Fruit fly (Drosophila melanogaster) whole organism, embryonic: ENCODE data around the gene Scm.
A peak's percentile ranks its signal among the peaks of the same experiment; 100 is the strongest.

Experiments
- Atf-2 ChIP-seq: fragments of 200-800 bp; sonication (Bioruptor generic); optimal IDR thresholded peaks from 2 replicates; lab custom pipeline; 2016; ENCODE audit warnings: missing biosample characterization, missing genetic modification characterization
- BEAF-32 ChIP-seq: fragments of 200-800 bp; sonication (Bioruptor generic); optimal IDR thresholded peaks from 3 replicates; lab custom pipeline; 2017; ENCODE audit warnings: missing biosample characterization, missing genetic modification characterization, mild to moderate bottlenecking, moderate library complexity, missing genetic modification reagents
- Blimp-1 ChIP-seq: fragments of 200-800 bp; sonication (Bioruptor generic); optimal IDR thresholded peaks from 3 replicates; lab custom pipeline; 2018; ENCODE audit warnings: missing biosample characterization, missing genetic modification characterization, mild to moderate bottlenecking, moderate library complexity, missing genetic modification reagents
- C15 ChIP-seq: fragments of 200-800 bp; sonication (Bioruptor generic); IDR thresholded peaks from 3 replicates; pipeline ENCODE4 v1.3.6; 2022; ENCODE audit warnings: missing biosample characterization, missing genetic modification characterization
- CG10431 ChIP-seq: fragments of 200-800 bp; sonication (Bioruptor generic); optimal IDR thresholded peaks from 3 replicates; lab custom pipeline; 2018; ENCODE audit warnings: missing biosample characterization, mild to moderate bottlenecking, missing genetic modification characterization
- CG10654 ChIP-seq: fragments of 200-800 bp; sonication (Bioruptor generic); optimal IDR thresholded peaks from 2 replicates; lab custom pipeline; 2016; ENCODE audit warnings: missing biosample characterization, missing genetic modification characterization
- CG10959 ChIP-seq: fragments of 200-800 bp; sonication (Bioruptor generic); IDR thresholded peaks from 2 replicates; pipeline ENCODE4 v1.3.6; 2022; ENCODE audit warnings: missing biosample characterization, missing genetic modification characterization
- CG11247 ChIP-seq: fragments of 200-800 bp; sonication (Bioruptor generic); IDR thresholded peaks from 2 replicates; pipeline ENCODE4 v1.3.6; 2022; ENCODE audit warnings: missing biosample characterization, missing genetic modification characterization
- CG11723 ChIP-seq: fragments of 200-800 bp; sonication (Bioruptor generic); optimal IDR thresholded peaks from 2 replicates; lab custom pipeline; 2017; ENCODE audit warnings: missing biosample characterization, mild to moderate bottlenecking, missing genetic modification characterization
- CG13894 ChIP-seq: fragments of 200-800 bp; sonication (Bioruptor generic); optimal IDR thresholded peaks from 3 replicates; lab custom pipeline; 2018; ENCODE audit warnings: missing biosample characterization, mild to moderate bottlenecking, missing genetic modification characterization, moderate library complexity
- CG15514 ChIP-seq: fragments of 200-800 bp; sonication (Bioruptor generic); optimal IDR thresholded peaks from 3 replicates; lab custom pipeline; 2017; ENCODE audit warnings: missing biosample characterization, missing genetic modification characterization, mild to moderate bottlenecking, moderate library complexity, missing genetic modification reagents
- CG16813 ChIP-seq: fragments of 200-800 bp; sonication (Bioruptor generic); IDR thresholded peaks from 3 replicates; pipeline ENCODE4 v1.3.6; 2022; ENCODE audit warnings: missing biosample characterization, missing genetic modification characterization; ENCODE audit not compliant: partially characterized antibody
- CG16815 ChIP-seq: fragments of 200-800 bp; sonication (Bioruptor generic); optimal IDR thresholded peaks from 3 replicates; lab custom pipeline; 2017; ENCODE audit warnings: missing biosample characterization, mild to moderate bottlenecking, missing genetic modification characterization
- CG16863 ChIP-seq: fragments of 200-800 bp; sonication (Bioruptor generic); optimal IDR thresholded peaks from 3 replicates; lab custom pipeline; 2016; ENCODE audit warnings: missing biosample characterization, missing genetic modification characterization
- CG17361 ChIP-seq: fragments of 200-800 bp; sonication (Bioruptor generic); IDR thresholded peaks from 3 replicates; pipeline ENCODE4 v1.3.6; 2022; ENCODE audit warnings: missing biosample characterization, missing genetic modification characterization
- CG34422 ChIP-seq: fragments of 200-800 bp; sonication (Bioruptor generic); IDR thresholded peaks from 3 replicates; pipeline ENCODE4 v1.3.6; 2022; ENCODE audit warnings: missing biosample characterization, missing genetic modification characterization
- CG3847 ChIP-seq: fragments of 200-800 bp; sonication (Bioruptor generic); IDR thresholded peaks from 2 replicates; pipeline ENCODE4 v1.3.6; 2022; ENCODE audit warnings: missing biosample characterization, missing genetic modification characterization
- CG4282 ChIP-seq: fragments of 200-800 bp; sonication (Bioruptor generic); optimal IDR thresholded peaks from 2 replicates; lab custom pipeline; 2016; ENCODE audit warnings: missing biosample characterization, missing genetic modification characterization
- CG4404 ChIP-seq: fragments of 200-800 bp; sonication (Bioruptor generic); IDR thresholded peaks from 2 replicates; pipeline ENCODE4 v1.3.6; 2022; ENCODE audit warnings: missing biosample characterization, missing genetic modification characterization
- CG4617 ChIP-seq: fragments of 200-800 bp; sonication (Bioruptor generic); optimal IDR thresholded peaks from 3 replicates; lab custom pipeline; 2016; ENCODE audit warnings: missing biosample characterization, missing genetic modification characterization, borderline replicate concordance
- CG7372 ChIP-seq: fragments of 200-800 bp; sonication (Bioruptor generic); IDR thresholded peaks from 2 replicates; pipeline ENCODE4 v1.3.6; 2022; ENCODE audit warnings: missing biosample characterization, missing genetic modification characterization
- CG7556 ChIP-seq: fragments of 200-800 bp; sonication (Bioruptor generic); optimal IDR thresholded peaks from 2 replicates; lab custom pipeline; 2017; ENCODE audit warnings: missing biosample characterization, mild to moderate bottlenecking, missing genetic modification characterization
- CG9817 ChIP-seq: fragments of 200-800 bp; sonication (Bioruptor generic); optimal IDR thresholded peaks from 2 replicates; lab custom pipeline; 2018; ENCODE audit warnings: missing biosample characterization, mild to moderate bottlenecking, missing genetic modification characterization, moderate library complexity
- Dad ChIP-seq: fragments of 200-800 bp; sonication (Bioruptor generic); optimal IDR thresholded peaks from 3 replicates; lab custom pipeline; 2016; ENCODE audit warnings: missing biosample characterization, missing genetic modification characterization
- Dfd ChIP-seq, 2 experiments: fragments of >200 bp; optimal IDR thresholded peaks; 2 replicates each; lab custom pipeline; 2017; ENCODE audit warnings: missing biosample characterization in 2 of 2, missing genetic modification characterization in 2 of 2
- Doc2 ChIP-seq: fragments of 200-800 bp; sonication (Bioruptor generic); IDR thresholded peaks from 2 replicates; pipeline ENCODE4 v1.3.6; 2022; ENCODE audit warnings: missing biosample characterization, missing genetic modification characterization
- Dp ChIP-seq: fragments of 200-800 bp; sonication (Bioruptor generic); optimal IDR thresholded peaks from 2 replicates; lab custom pipeline; 2018; ENCODE audit warnings: missing biosample characterization, mild to moderate bottlenecking, missing genetic modification characterization, moderate library complexity
- Drgx ChIP-seq: fragments of 200-800 bp; sonication (Bioruptor generic); IDR thresholded peaks from 2 replicates; pipeline ENCODE4 v1.3.6; 2022; ENCODE audit warnings: missing biosample characterization, missing genetic modification characterization
- GATAe ChIP-seq: fragments of 200-800 bp; sonication (Bioruptor generic); conservative IDR thresholded peaks from 2 replicates; pipeline ENCODE4 v1.3.6; 2022; ENCODE audit warnings: missing biosample characterization, missing genetic modification characterization
- HLH54F ChIP-seq: fragments of 200-800 bp; sonication (Bioruptor generic); optimal IDR thresholded peaks from 3 replicates; lab custom pipeline; 2016; ENCODE audit warnings: missing biosample characterization, missing genetic modification characterization
- NFAT ChIP-seq: fragments of 200-800 bp; sonication (Bioruptor generic); IDR thresholded peaks from 2 replicates; pipeline ENCODE4 v1.3.6; 2022; ENCODE audit warnings: missing biosample characterization, missing genetic modification characterization
- Optix ChIP-seq: fragments of 200-800 bp; sonication (Bioruptor generic); IDR thresholded peaks from 3 replicates; pipeline ENCODE4 v1.3.6; 2022; ENCODE audit warnings: missing biosample characterization, missing genetic modification characterization
- Scr ChIP-seq: fragments of 200-800 bp; sonication (Bioruptor generic); IDR thresholded peaks from 2 replicates; pipeline ENCODE4 v1.3.6; 2022; ENCODE audit warnings: missing biosample characterization, missing genetic modification characterization; ENCODE audit not compliant: partially characterized antibody
- Sox102F ChIP-seq: fragments of 200-800 bp; sonication (Bioruptor generic); optimal IDR thresholded peaks from 2 replicates; lab custom pipeline; 2018; ENCODE audit warnings: missing biosample characterization, mild to moderate bottlenecking, missing genetic modification characterization, moderate library complexity
- Sry-δ ChIP-seq: fragments of 200-800 bp; sonication (Bioruptor generic); optimal IDR thresholded peaks from 2 replicates; lab custom pipeline; 2016; ENCODE audit warnings: missing biosample characterization, missing genetic modification characterization
- Ssrp ChIP-seq: fragments of 200-800 bp; sonication (Bioruptor generic); optimal IDR thresholded peaks from 2 replicates; lab custom pipeline; 2018; ENCODE audit warnings: missing biosample characterization, mild to moderate bottlenecking, missing genetic modification characterization, moderate library complexity
- Xrp1 ChIP-seq: fragments of 200-800 bp; sonication (Bioruptor generic); IDR thresholded peaks from 2 replicates; pipeline ENCODE4 v1.3.6; 2022; ENCODE audit warnings: missing biosample characterization, missing genetic modification characterization
- YL-1 ChIP-seq: fragments of 200-800 bp; sonication (Bioruptor generic); optimal IDR thresholded peaks from 3 replicates; lab custom pipeline; 2017; ENCODE audit warnings: missing biosample characterization, mild to moderate bottlenecking, missing genetic modification characterization
- br ChIP-seq: fragments of >200 bp; optimal IDR thresholded peaks from 2 replicates; lab custom pipeline; 2017
- corto ChIP-seq: fragments of 200-800 bp; sonication (Bioruptor generic); optimal IDR thresholded peaks from 2 replicates; lab custom pipeline; 2016; ENCODE audit warnings: missing biosample characterization, mild to moderate bottlenecking, missing genetic modification characterization, moderate library complexity
- da ChIP-seq: fragments of 200-800 bp; sonication (Bioruptor generic); optimal IDR thresholded peaks from 2 replicates; lab custom pipeline; 2016; ENCODE audit warnings: missing biosample characterization, missing genetic modification characterization
- fd102C ChIP-seq: fragments of 200-800 bp; sonication (Bioruptor generic); optimal IDR thresholded peaks from 2 replicates; lab custom pipeline; 2018; ENCODE audit warnings: missing biosample characterization, mild to moderate bottlenecking, missing genetic modification characterization, moderate library complexity
- fru ChIP-seq: fragments of >200 bp; optimal IDR thresholded peaks from 2 replicates; lab custom pipeline; 2017
- fu2 ChIP-seq: fragments of 200-800 bp; sonication (Bioruptor generic); optimal IDR thresholded peaks from 2 replicates; lab custom pipeline; 2016; ENCODE audit warnings: missing biosample characterization, missing genetic modification characterization
- gsb-n ChIP-seq: fragments of 200-800 bp; sonication (Bioruptor generic); optimal IDR thresholded peaks from 3 replicates; lab custom pipeline; 2018; ENCODE audit warnings: missing biosample characterization, mild to moderate bottlenecking, missing genetic modification characterization
- sens-2 ChIP-seq: fragments of 200-800 bp; sonication (Bioruptor generic); IDR thresholded peaks from 2 replicates; pipeline ENCODE4 v1.3.6; 2022; ENCODE audit warnings: missing biosample characterization, missing genetic modification characterization
- slp2 ChIP-seq: fragments of 200-800 bp; sonication (Bioruptor generic); optimal IDR thresholded peaks from 2 replicates; lab custom pipeline; 2016; ENCODE audit warnings: missing biosample characterization, missing genetic modification characterization
- sr ChIP-seq: fragments of 200-800 bp; sonication (Bioruptor generic); IDR thresholded peaks from 3 replicates; pipeline ENCODE4 v1.3.6; 2022; ENCODE audit warnings: missing biosample characterization, missing genetic modification characterization
- stc ChIP-seq: fragments of 200-800 bp; sonication (Bioruptor generic); IDR thresholded peaks from 2 replicates; pipeline ENCODE4 v1.3.6; 2022; ENCODE audit warnings: missing biosample characterization, missing genetic modification characterization
- vnd ChIP-seq: fragments of 200-800 bp; sonication (Bioruptor generic); IDR thresholded peaks from 3 replicates; pipeline ENCODE4 v1.3.6; 2022; ENCODE audit warnings: missing biosample characterization, missing genetic modification characterization; ENCODE audit not compliant: partially characterized antibody
- z ChIP-seq: fragments of 200-800 bp; sonication (Bioruptor generic); IDR thresholded peaks from 3 replicates; pipeline ENCODE4 v1.3.6; 2022; ENCODE audit warnings: missing biosample characterization, missing genetic modification characterization
- zfh1 ChIP-seq: fragments of 200-800 bp; sonication (Bioruptor generic); IDR thresholded peaks from 3 replicates; pipeline ENCODE4 v1.3.6; 2022; ENCODE audit warnings: missing biosample characterization, missing genetic modification characterization

The Scm gene

dm6 chr3R:9618331-9618730, 19.1 kb downstream of the Scm start (continued):
- TF ChIP-seq br (lab: Kevin White, UChicago): no peak
- peak; percentile 39; the same call in 1 of the 2 replicates for TF ChIP-seq CG7372
- TF ChIP-seq CG4404 (GFP tag; lab: Robert Waterston, UW): peak; percentile 71
- peak; percentile 82 for TF ChIP-seq Blimp-1 (GFP tag; lab: Kevin White, UChicago)
- peak; percentile 78 for TF ChIP-seq CG11247 (GFP tag; lab: Robert Waterston, UW)
- TF ChIP-seq CG10654 (GFP tag; lab: Kevin White, UChicago): peak; percentile 39
- TF ChIP-seq Doc2 (GFP tag; lab: Robert Waterston, UW): peak; percentile 44; the same call in 1 of the 2 replicates
- no peak for TF ChIP-seq fd102C (GFP tag; lab: Kevin White, UChicago)
- TF ChIP-seq YL-1: no peak
- TF ChIP-seq fu2 (GFP tag; lab: Kevin White, UChicago): peak; percentile 22
- TF ChIP-seq CG16815 (GFP tag; lab: Kevin White, UChicago): peak; percentile 56
- peak; percentile 93 for TF ChIP-seq zfh1
- TF ChIP-seq CG4617 (GFP tag; lab: Kevin White, UChicago): peak; percentile 13
- TF ChIP-seq Dad: peak; percentile 60
- TF ChIP-seq GATAe: peak; percentile 23; the same call in 1 of the 2 replicates
- TF ChIP-seq NFAT (GFP tag; lab: Robert Waterston, UW): peak; percentile 53
- peak; percentile 56 for TF ChIP-seq CG11723 (GFP tag; lab: Kevin White, UChicago)
- TF ChIP-seq BEAF-32 (GFP tag; lab: Kevin White, UChicago): no peak
- TF ChIP-seq fru (lab: Kevin White, UChicago): no peak
- no peak for TF ChIP-seq CG13894 (tag; lab: Kevin White, UChicago)
- TF ChIP-seq Dp: no peak
- peak; percentile 10; the same call in 1 of the 3 replicates for TF ChIP-seq C15 (GFP tag; lab: Robert Waterston, UW)
- TF ChIP-seq z (GFP tag; lab: Robert Waterston, UW): no peak
- TF ChIP-seq sens-2 (GFP tag; lab: Robert Waterston, UW): peak; percentile 84
- TF ChIP-seq gsb-n (tag; lab: Kevin White, UChicago): peak; percentile 66
- TF ChIP-seq Ssrp (tag; lab: Kevin White, UChicago): peak; percentile 74
- TF ChIP-seq CG3847: peak; percentile 55
- no peak for TF ChIP-seq corto (GFP tag; lab: Kevin White, UChicago)
- peak; percentile 27 for TF ChIP-seq Sry-δ (GFP tag; lab: Kevin White, UChicago)
- TF ChIP-seq HLH54F (GFP tag; lab: Kevin White, UChicago): peak; percentile 19
- no peak for TF ChIP-seq Scr (GFP tag; lab: Robert Waterston, UW)
- peak; percentile 92 for TF ChIP-seq Drgx (GFP tag; lab: Robert Waterston, UW)
- peak; percentile 68 for TF ChIP-seq CG16863 (GFP tag; lab: Kevin White, UChicago)
- TF ChIP-seq stc: peak; percentile 77
- no peak for TF ChIP-seq CG4282 (GFP tag; lab: Kevin White, UChicago)
- TF ChIP-seq Dfd (GFP tag; optimal IDR thresholded peaks at IDR 0.05; lab: Kevin White, UChicago): no peak
- peak; percentile 51 for TF ChIP-seq slp2 (GFP tag; lab: Kevin White, UChicago)
- TF ChIP-seq Sox102F: peak; percentile 86
- peak; percentile 84 for TF ChIP-seq Xrp1 (GFP tag; lab: Robert Waterston, UW)
- no peak; the same call in 2 of the 3 replicates for TF ChIP-seq sr
- peak; percentile 89 for TF ChIP-seq Optix
- peak; percentile 85 for TF ChIP-seq CG34422 (GFP tag; lab: Robert Waterston, UW)
- peak; percentile 63 for TF ChIP-seq CG17361 (GFP tag; lab: Robert Waterston, UW)
- no peak for TF ChIP-seq vnd (GFP tag; lab: Robert Waterston, UW)
- TF ChIP-seq CG7556: peak; percentile 44
- peak; percentile 76 for TF ChIP-seq CG10959 (GFP tag; lab: Robert Waterston, UW)
- TF ChIP-seq CG9817 (tag; lab: Kevin White, UChicago): peak; percentile 63
- no peak for TF ChIP-seq CG10431 (GFP tag; lab: Kevin White, UChicago)
- no peak for TF ChIP-seq da (GFP tag; lab: Kevin White, UChicago)
- no peak for TF ChIP-seq CG16813 (GFP tag; lab: Robert Waterston, UW)
- TF ChIP-seq Atf-2 (GFP tag; lab: Kevin White, UChicago): peak; percentile 58
- peak; percentile 22 for TF ChIP-seq CG15514 (GFP tag; lab: Kevin White, UChicago)
